Fruit fly (Drosophila melanogaster) whole organism, pupa: ENCODE data around the gene CG7884.
A peak's percentile ranks its signal among the peaks of the same experiment; 100 is the strongest.

Source experiments
- CG10348 ChIP-seq: fragments of 200-800 bp; sonication (Bioruptor generic); IDR thresholded peaks from 2 replicates; pipeline ENCODE4 v1.3.6; 2022; ENCODE audit warnings: missing biosample characterization, missing genetic modification characterization
- CG12605 ChIP-seq: fragments of 200-800 bp; sonication (Bioruptor generic); IDR thresholded peaks from 2 replicates; pipeline ENCODE4 v1.3.6; 2022; ENCODE audit warnings: missing biosample characterization, missing genetic modification characterization
- CG13204 ChIP-seq: fragments of 200-800 bp; sonication (Bioruptor generic); optimal IDR thresholded peaks from 2 replicates; lab custom pipeline; 2018; ENCODE audit warnings: missing biosample characterization, mild to moderate bottlenecking, missing genetic modification characterization, moderate library complexity
- CG14655 ChIP-seq: fragments of 200-800 bp; sonication (Bioruptor generic); optimal IDR thresholded peaks from 3 replicates; lab custom pipeline; 2017; ENCODE audit warnings: mild to moderate bottlenecking, missing biosample characterization, missing genetic modification reagents, missing genetic modification characterization
- CG15710 ChIP-seq: fragments of 200-800 bp; sonication (Bioruptor generic); optimal IDR thresholded peaks from 2 replicates; lab custom pipeline; 2018; ENCODE audit warnings: missing biosample characterization, mild to moderate bottlenecking, missing genetic modification characterization, moderate library complexity
- CG17806 ChIP-seq: fragments of 200-800 bp; sonication (Bioruptor generic); optimal IDR thresholded peaks from 2 replicates; lab custom pipeline; 2018; ENCODE audit warnings: missing biosample characterization, mild to moderate bottlenecking, missing genetic modification characterization, moderate library complexity
- CG32121 ChIP-seq: fragments of 200-800 bp; sonication (Bioruptor generic); IDR thresholded peaks from 2 replicates; pipeline ENCODE4 v1.3.6; 2022; ENCODE audit warnings: missing biosample characterization, missing genetic modification characterization
- CG34367 ChIP-seq: fragments of 200-800 bp; sonication (Bioruptor generic); optimal IDR thresholded peaks from 2 replicates; lab custom pipeline; 2018; ENCODE audit warnings: missing biosample characterization, mild to moderate bottlenecking, missing genetic modification characterization
- CG4496 ChIP-seq: fragments of 200-800 bp; sonication (Bioruptor generic); IDR thresholded peaks from 3 replicates; pipeline ENCODE4 v1.3.6; 2022; ENCODE audit warnings: missing biosample characterization, missing genetic modification characterization
- CG8159 ChIP-seq: fragments of 200-800 bp; sonication (Bioruptor generic); optimal IDR thresholded peaks from 3 replicates; lab custom pipeline; 2018; ENCODE audit warnings: missing biosample characterization, mild to moderate bottlenecking, missing genetic modification characterization, moderate library complexity
- CG8301 ChIP-seq: fragments of 200-800 bp; sonication (Bioruptor generic); optimal IDR thresholded peaks from 2 replicates; lab custom pipeline; 2018; ENCODE audit warnings: missing biosample characterization, mild to moderate bottlenecking, missing genetic modification characterization
- CG9948 ChIP-seq: fragments of 200-800 bp; sonication (Bioruptor generic); optimal IDR thresholded peaks from 2 replicates; lab custom pipeline; 2018; ENCODE audit warnings: missing biosample characterization, mild to moderate bottlenecking, missing genetic modification characterization, moderate library complexity
- D1 ChIP-seq: fragments of 200-800 bp; sonication (Bioruptor generic); optimal IDR thresholded peaks from 2 replicates; lab custom pipeline; 2018; ENCODE audit warnings: missing biosample characterization, mild to moderate bottlenecking, missing genetic modification characterization, moderate library complexity
- EcR ChIP-seq: fragments of 200-800 bp; sonication (Bioruptor generic); optimal IDR thresholded peaks from 3 replicates; lab custom pipeline; 2019; ENCODE audit warnings: missing biosample characterization, missing genetic modification characterization, mild to moderate bottlenecking, moderate library complexity, missing genetic modification reagents
- Ets98B ChIP-seq: fragments of 200-800 bp; sonication (Bioruptor generic); IDR thresholded peaks from 2 replicates; pipeline ENCODE4 v1.3.6; 2022; ENCODE audit warnings: missing biosample characterization, missing genetic modification characterization
- Pif1A ChIP-seq: fragments of 200-800 bp; sonication (Bioruptor generic); optimal IDR thresholded peaks from 3 replicates; lab custom pipeline; 2016; ENCODE audit warnings: missing biosample characterization, missing genetic modification characterization
- Pif1B ChIP-seq: fragments of 200-800 bp; sonication (Bioruptor generic); optimal IDR thresholded peaks from 3 replicates; lab custom pipeline; 2016; ENCODE audit warnings: missing biosample characterization, missing genetic modification characterization
- Snoo ChIP-seq: fragments of 200-800 bp; sonication (Bioruptor generic); optimal IDR thresholded peaks from 3 replicates; lab custom pipeline; 2017; ENCODE audit warnings: missing biosample characterization, mild to moderate bottlenecking, missing genetic modification characterization, inconsistent platforms
- fd96Ca ChIP-seq: fragments of 200-800 bp; sonication (Bioruptor generic); IDR thresholded peaks from 3 replicates; pipeline ENCODE4 v1.3.6; 2022; ENCODE audit warnings: missing biosample characterization, missing genetic modification characterization
- gl ChIP-seq: fragments of 200-800 bp; sonication (Bioruptor generic); optimal IDR thresholded peaks from 2 replicates; lab custom pipeline; 2018; ENCODE audit warnings: missing biosample characterization, mild to moderate bottlenecking, missing genetic modification characterization
- rn ChIP-seq: fragments of 200-800 bp; sonication (Bioruptor generic); IDR thresholded peaks from 2 replicates; pipeline ENCODE4 v1.3.6; 2022; ENCODE audit warnings: missing biosample characterization, missing genetic modification characterization

Gene CG7884

DNA sequence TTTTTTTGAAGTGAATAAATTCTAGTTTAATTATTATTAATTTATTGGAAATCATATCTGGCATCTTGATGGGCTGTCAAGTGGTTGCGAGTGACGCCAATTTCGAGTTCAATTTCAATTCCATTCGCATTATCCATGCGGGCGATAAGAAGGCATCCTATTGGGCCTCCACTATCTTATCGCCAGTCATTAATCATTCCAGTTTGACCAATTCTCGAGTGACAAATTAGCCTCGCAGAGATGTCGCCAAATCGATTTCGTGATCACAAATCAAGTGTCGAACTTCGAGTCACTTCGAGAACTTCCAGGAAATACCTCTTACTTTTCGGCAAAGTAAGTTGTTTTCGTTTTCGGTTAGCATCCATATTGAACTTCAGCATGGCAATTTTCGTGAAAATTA is 3.8 kb upstream of the CG7884 start:
- no peak for TF ChIP-seq CG8159
- TF ChIP-seq CG32121: no peak
- TF ChIP-seq CG10348 (GFP tag; lab: Robert Waterston, UW): no peak
- TF ChIP-seq CG34367 (tag; lab: Kevin White, UChicago): no peak
- no peak for TF ChIP-seq CG17806 (tag; lab: Kevin White, UChicago)
- TF ChIP-seq CG8301 (tag; lab: Kevin White, UChicago): no peak
- no peak for TF ChIP-seq CG4496 (GFP tag; lab: Robert Waterston, UW)
- TF ChIP-seq D1: no peak
- no peak for TF ChIP-seq EcR (GFP tag; lab: Kevin White, UChicago)
- no peak for TF ChIP-seq CG15710 (tag; lab: Kevin White, UChicago)
- no peak for TF ChIP-seq Pif1B
- TF ChIP-seq, all 21 proteins: peak for 0

DNA sequence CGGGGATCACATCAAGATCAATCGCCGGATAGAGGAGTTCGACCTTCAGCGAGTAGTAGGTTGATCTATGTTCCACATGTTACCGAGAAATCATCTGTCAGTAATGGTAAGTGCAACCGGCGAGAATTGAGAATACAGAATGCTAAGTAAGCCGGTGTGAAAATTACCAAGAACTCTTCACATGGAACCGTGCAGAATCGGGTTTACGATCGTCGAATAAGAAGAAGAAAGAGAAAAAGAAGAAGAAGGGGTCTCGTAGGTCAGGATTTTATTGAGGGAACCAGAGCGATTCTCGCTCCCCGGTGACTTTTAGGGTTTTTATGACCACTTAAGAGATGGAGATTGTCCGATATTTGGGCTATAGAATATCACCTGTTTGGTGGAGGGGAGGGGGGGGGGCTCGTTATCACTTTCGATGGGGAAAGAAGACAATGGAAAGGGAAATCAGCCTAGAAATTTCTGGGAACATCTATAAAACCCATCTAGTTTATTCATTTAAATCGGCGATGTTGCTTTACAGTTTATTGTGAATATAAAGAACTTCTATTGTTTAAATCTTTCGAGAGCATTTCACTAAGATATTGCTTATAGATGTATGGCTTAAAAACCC is 646 bp downstream of the CG7884 start:
- TF ChIP-seq CG15710 (tag; lab: Kevin White, UChicago) (no peak), CG8159 (no peak), CG13204 (GFP tag; lab: Kevin White, UChicago) (no peak), rn (GFP tag; lab: Robert Waterston, UW) (no peak), CG34367 (tag; lab: Kevin White, UChicago) (no peak), Ets98B (no peak), gl (tag; lab: Kevin White, UChicago) (no peak), CG9948 (no peak), EcR (GFP tag; lab: Kevin White, UChicago) (no peak), fd96Ca (no peak), CG17806 (tag; lab: Kevin White, UChicago) (no peak), CG10348 (GFP tag; lab: Robert Waterston, UW) (no peak)

DNA sequence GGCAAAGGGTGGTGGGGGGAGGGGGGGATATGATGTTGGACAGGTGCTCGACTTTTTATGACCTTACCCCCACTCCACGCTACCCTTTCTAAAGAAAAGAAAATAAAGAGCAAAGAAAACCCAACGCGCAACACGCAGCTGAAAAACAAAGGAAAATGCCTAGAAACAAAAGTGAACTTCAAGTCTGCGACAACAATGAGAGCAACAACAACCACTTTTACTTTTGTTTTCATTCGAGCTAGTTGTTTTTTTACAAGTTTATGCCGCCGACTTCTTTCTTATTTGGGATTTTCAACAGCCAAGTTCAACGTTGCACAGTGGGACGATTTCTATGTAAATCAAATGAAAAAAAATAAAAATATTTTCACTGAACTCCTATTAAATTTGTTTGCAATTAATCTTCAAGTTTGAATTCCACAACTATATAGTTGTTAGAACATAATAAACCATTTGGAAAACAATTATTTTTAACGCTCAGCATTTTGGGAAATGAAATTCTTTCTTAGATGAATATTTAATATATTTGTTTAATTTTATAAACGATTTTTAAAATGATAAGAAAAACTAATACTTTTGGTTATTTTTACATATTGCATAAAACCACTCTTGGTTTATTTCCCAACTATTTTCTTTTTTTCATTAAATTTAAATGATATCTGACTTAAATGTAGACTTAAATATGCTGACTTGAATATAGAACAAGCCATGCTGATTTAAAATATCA is 4.3 kb downstream of the CG7884 start:
- TF ChIP-seq CG13204 (GFP tag; lab: Kevin White, UChicago) (no peak), D1 (peak; percentile 32), CG8301 (tag; lab: Kevin White, UChicago) (peak; percentile 47), CG15710 (tag; lab: Kevin White, UChicago) (peak; percentile 60), EcR (GFP tag; lab: Kevin White, UChicago) (no peak), CG17806 (tag; lab: Kevin White, UChicago) (peak; percentile 43), CG14655 (GFP tag; lab: Kevin White, UChicago) (peak; percentile 72), CG34367 (tag; lab: Kevin White, UChicago) (peak; percentile 24), CG8159 (peak; percentile 81), Snoo (tag; lab: Kevin White, UChicago) (peak; percentile 33), CG32121 (no peak), CG9948 (peak; percentile 74)

DNA sequence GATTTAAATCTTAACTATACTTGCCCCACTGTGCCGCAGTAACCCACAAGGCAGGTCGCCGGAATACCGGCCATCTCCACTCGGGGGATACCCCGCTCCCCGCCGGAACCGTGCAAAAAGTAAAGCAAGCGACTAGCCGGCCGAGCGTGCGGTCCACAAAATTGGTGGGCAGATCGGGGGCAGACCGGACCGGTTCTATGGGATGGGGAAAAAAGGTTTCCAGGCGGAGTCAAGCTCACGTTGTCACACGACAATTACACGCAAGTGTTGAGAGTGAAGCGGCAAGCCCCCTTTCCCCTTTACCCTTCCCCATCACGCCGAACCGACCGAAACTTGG is 4.8 kb downstream of the CG7884 start:
- TF ChIP-seq CG8159: no peak
- TF ChIP-seq CG4496 (GFP tag; lab: Robert Waterston, UW): peak; percentile 74
- 0 out of 2 replicates have a peak, but pooled peaks have one; percentile 12 for TF ChIP-seq CG32121
- TF ChIP-seq CG15710 (tag; lab: Kevin White, UChicago): no peak
- TF ChIP-seq CG13204 (GFP tag; lab: Kevin White, UChicago): peak; percentile 93
- 0 out of 2 replicates have a peak, but pooled peaks have one; percentile 28 for TF ChIP-seq CG10348 (GFP tag; lab: Robert Waterston, UW)
- peak; percentile 35 for TF ChIP-seq EcR (GFP tag; lab: Kevin White, UChicago)

DNA sequence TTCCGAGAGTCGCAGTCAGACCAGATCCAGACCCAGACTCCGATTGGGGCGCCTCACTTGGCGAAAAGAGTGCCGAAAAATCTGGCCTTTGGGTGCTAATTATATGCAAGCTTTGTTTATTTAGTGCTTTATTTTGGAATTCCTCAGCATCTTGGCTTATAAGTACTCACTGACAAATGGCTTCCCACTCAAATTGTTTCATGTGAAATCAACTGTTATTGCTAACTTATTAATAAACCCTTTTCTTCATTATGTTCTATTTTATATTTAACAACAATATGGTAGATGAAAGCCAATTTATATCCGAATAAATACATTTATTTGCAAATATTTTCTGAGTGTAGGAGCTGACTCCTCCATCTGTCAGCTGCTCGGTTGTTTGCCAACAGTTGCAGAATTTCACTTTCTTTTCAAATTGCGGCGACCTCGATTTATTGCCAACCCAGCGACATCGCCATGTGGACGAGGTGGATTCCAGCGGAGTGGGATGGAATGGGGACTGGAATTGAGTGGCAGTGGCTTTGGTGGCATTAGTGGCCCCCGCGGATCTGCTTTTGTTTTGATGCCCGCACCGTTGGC is 9.5 kb downstream of the CG7884 start:
- peak; percentile 79 for TF ChIP-seq CG14655 (GFP tag; lab: Kevin White, UChicago)
- no peak for TF ChIP-seq CG13204 (GFP tag; lab: Kevin White, UChicago)
- 0 out of 2 replicates have a peak, but pooled peaks have one; percentile 11 for TF ChIP-seq CG12605 (GFP tag; lab: Robert Waterston, UW)
- TF ChIP-seq CG34367 (tag; lab: Kevin White, UChicago): peak; percentile 20
- peak; percentile 74 for TF ChIP-seq Pif1A (GFP tag; lab: Kevin White, UChicago)
- TF ChIP-seq Ets98B: peak; percentile 42; the same call in 1 of the 2 replicates
- peak; percentile 51 for TF ChIP-seq CG17806 (tag; lab: Kevin White, UChicago)
- TF ChIP-seq CG8301 (tag; lab: Kevin White, UChicago): peak; percentile 82
- peak; percentile 49 for TF ChIP-seq CG15710 (tag; lab: Kevin White, UChicago)
- TF ChIP-seq rn (GFP tag; lab: Robert Waterston, UW): no peak
- TF ChIP-seq gl (tag; lab: Kevin White, UChicago): no peak
- TF ChIP-seq Pif1B: peak; percentile 54
- TF ChIP-seq fd96Ca: 0 out of 3 replicates have a peak, but pooled peaks have one; percentile 31
- TF ChIP-seq CG4496 (GFP tag; lab: Robert Waterston, UW): no peak
- no peak for TF ChIP-seq CG32121
- no peak for TF ChIP-seq CG9948
- TF ChIP-seq CG8159: peak; percentile 66
- TF ChIP-seq CG10348 (GFP tag; lab: Robert Waterston, UW): no peak
- peak; percentile 45 for TF ChIP-seq D1
- TF ChIP-seq EcR (GFP tag; lab: Kevin White, UChicago): no peak
- no peak for TF ChIP-seq Snoo (tag; lab: Kevin White, UChicago)
